Worm (Caenorhabditis elegans): ENCODE results near the gene rps-2.
"Not testable (repeated sequence)": the region's sequence is repeated elsewhere in the genome, so short reads cannot be mapped to it uniquely, and the experiment has no call there.

rps-2 gene

ce11 chrIV:7956643-7957317, 30.6 kb upstream of the rps-2 start, which contains the start of gene csr-1:
Gene csr-1 (plus strand): TSS chrIV:7957267.
- TF ChIP-seq spr-1 (tag; optimal IDR thresholded peaks at IDR 0.05) (no peak), pha-4 (GFP tag; IDR thresholded peaks at IDR 0.05) (no peak), pha-4 (tag; optimal IDR thresholded peaks at IDR 0.05) (no peak), daf-16 (GFP tag; optimal IDR thresholded peaks at IDR 0.05) (no peak), daf-16 (tag; optimal IDR thresholded peaks at IDR 0.05) (peak; percentile 61), mdl-1 (tag; optimal IDR thresholded peaks at IDR 0.05) (no peak), lin-29 (GFP tag; IDR thresholded peaks at IDR 0.05) (no peak), php-3 (GFP tag; IDR thresholded peaks at IDR 0.05) (peak; percentile 74), arid-1 (GFP tag; conservative IDR thresholded peaks at IDR 0.05) (no peak), set-16 (GFP tag; IDR thresholded peaks at IDR 0.05) (no peak), dve-1 (tag; optimal IDR thresholded peaks at IDR 0.05; ENCODE audit: insufficient read depth) (peak; percentile 43), hif-1 (tag; optimal IDR thresholded peaks at IDR 0.05) (no peak), mdt-29 (GFP tag; IDR thresholded peaks at IDR 0.05) (no peak), snpc-1.2 (GFP tag; IDR thresholded peaks at IDR 0.05) (no peak)

ce11 chrIV:7955849-7956248, 29.7 kb upstream of the rps-2 start, which contains the start of gene ceh-19:
Gene ceh-19 (minus strand): TSS chrIV:7955949.
- TF ChIP-seq pqm-1 (tag; optimal IDR thresholded peaks at IDR 0.05) (no peak), dve-1 (tag; optimal IDR thresholded peaks at IDR 0.05; ENCODE audit: insufficient read depth) (no peak), aha-1 (tag) (peak; percentile 57), nhr-10 (tag; optimal IDR thresholded peaks at IDR 0.05) (no peak)

DNA sequence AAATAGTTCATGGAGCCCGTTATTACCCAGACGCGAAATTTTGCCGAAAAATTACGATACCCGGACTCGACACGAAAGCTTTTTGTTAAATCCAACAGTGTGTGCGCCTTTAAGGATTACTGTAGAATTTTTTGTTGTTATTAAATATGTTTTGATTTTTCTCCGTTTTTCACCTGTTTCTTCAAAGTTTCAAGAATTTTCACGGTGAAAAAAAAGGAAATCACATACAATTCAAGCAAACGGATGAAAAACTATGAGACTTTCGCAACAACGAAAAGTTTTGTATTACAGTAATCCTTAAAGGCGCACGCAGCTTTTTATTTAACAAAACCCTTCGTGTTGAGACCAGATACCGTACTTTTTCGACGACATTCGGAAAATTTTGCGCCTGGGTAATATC, 27.8 kb upstream of the rps-2 start:
- TF ChIP-seq arid-1 (GFP tag; conservative IDR thresholded peaks at IDR 0.05) (no peak), ceh-62 (tag; optimal IDR thresholded peaks at IDR 0.05) (no peak), lin-13 (GFP tag; optimal IDR thresholded peaks at IDR 0.05) (no peak), unc-62 (GFP tag; optimal IDR thresholded peaks at IDR 0.05 in 1 of 2) (peak in 1 of 2 experiments; percentile 80), unc-62 (tag; optimal IDR thresholded peaks at IDR 0.05) (no peak)

DNA sequence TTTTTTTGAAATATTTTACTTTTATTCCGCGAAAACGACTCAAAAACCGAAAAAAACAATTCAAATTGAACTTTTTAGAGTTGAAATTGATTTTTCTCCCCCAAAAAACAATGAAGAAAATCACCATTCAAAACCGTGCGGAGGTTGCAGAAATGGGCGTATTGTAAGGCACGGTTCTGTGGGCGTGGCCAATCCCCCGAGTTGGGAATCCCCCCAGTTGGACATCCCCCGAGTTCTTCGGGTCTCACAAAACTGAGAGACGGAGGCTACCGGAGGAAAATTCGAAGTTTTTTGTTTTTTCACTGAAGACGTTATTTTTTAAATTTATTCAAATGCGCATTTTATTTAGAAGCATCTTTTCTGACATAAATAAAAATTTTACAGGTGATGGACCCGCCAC, 22.1 kb upstream of the rps-2 start, which contains the start of gene mcm-3AP:
Gene mcm-3AP, plus strand, starts transcription at position 383 of the 400 bp plus-strand sequence.
- TF ChIP-seq pha-4 (GFP tag; IDR thresholded peaks at IDR 0.05) (0 out of 2 replicates have a peak, but pooled peaks have one; percentile 36), lin-38 (GFP tag; IDR thresholded peaks at IDR 0.05) (peak; percentile 75), set-16 (GFP tag; IDR thresholded peaks at IDR 0.05) (peak; percentile 34; the same call in 1 of the 2 replicates), lsy-2 (tag; optimal IDR thresholded peaks at IDR 0.05) (peak in 1 of 2 experiments; percentile 66), ceh-44 (GFP tag; IDR thresholded peaks at IDR 0.05) (peak; percentile 49; the same call in 1 of the 2 replicates), ctbp-1 (GFP tag; IDR thresholded peaks at IDR 0.05) (0 out of 2 replicates have a peak, but pooled peaks have one; percentile 41), tra-1 (GFP tag; IDR thresholded peaks at IDR 0.05) (0 out of 2 replicates have a peak, but pooled peaks have one; percentile 48), snpc-1.2 (GFP tag; IDR thresholded peaks at IDR 0.05) (peak; percentile 50), T20F7.1 (GFP tag; optimal IDR thresholded peaks at IDR 0.05) (peak; percentile 48), dmd-9 (GFP tag; IDR thresholded peaks at IDR 0.05) (peak; percentile 54; the same call in 1 of the 2 replicates), nhr-42 (GFP tag; IDR thresholded peaks at IDR 0.05) (0 out of 2 replicates have a peak, but pooled peaks have one; percentile 25), hmg-1.1 (GFP tag; IDR thresholded peaks at IDR 0.05) (peak; percentile 79), Y48G9A.11 (GFP tag; IDR thresholded peaks at IDR 0.05) (peak; percentile 49), unc-130 (GFP tag; optimal IDR thresholded peaks at IDR 0.05) (peak; percentile 11), T26A8.4 (GFP tag; IDR thresholded peaks at IDR 0.05) (peak; percentile 30; the same call in 1 of the 2 replicates), arid-1 (GFP tag; conservative IDR thresholded peaks at IDR 0.05) (0 out of 2 replicates have a peak, but pooled peaks have one; percentile 15), mes-2 (tag; optimal IDR thresholded peaks at IDR 0.05; ENCODE audit: poor library complexity, severe bottlenecking) (peak; percentile 59), egl-43 (GFP tag; IDR thresholded peaks at IDR 0.05) (peak; percentile 72), ceh-20 (GFP tag; IDR thresholded peaks at IDR 0.05) (peak; percentile 60; the same call in 1 of the 2 replicates), vab-7 (GFP tag; IDR thresholded peaks at IDR 0.05) (peak; percentile 83)
- not testable (repeated sequence) for TF ChIP-seq pha-4 (tag; optimal IDR thresholded peaks at IDR 0.05)
